Worm (Caenorhabditis elegans) whole organism, early embryonic: ENCODE measurements around the gene T24C2.5.

ENCODE experiments used
- B0310.2 ChIP-seq: sonication (generic microtip); optimal IDR thresholded peaks from 2 replicates; lab custom pipeline; 2016; ENCODE audit warnings: mild to moderate bottlenecking, missing genetic modification characterization, missing compliant biosample characterization
- F13C5.2 ChIP-seq: sonication (generic microtip); optimal IDR thresholded peaks from 2 replicates; lab custom pipeline; 2017; ENCODE audit warnings: mild to moderate bottlenecking, missing genetic modification characterization, inconsistent platforms, missing compliant biosample characterization
- aly-1 ChIP-seq: sonication (generic microtip); optimal IDR thresholded peaks from 2 replicates; lab custom pipeline; 2016; ENCODE audit warnings: missing genetic modification characterization, missing compliant biosample characterization
- ama-1 ChIP-seq: fragments of 150-350 bp; optimal IDR thresholded peaks from 2 replicates; lab custom pipeline; 2014
- ceh-13 ChIP-seq: fragments of 200-800 bp; sonication (Bioruptor generic); optimal IDR thresholded peaks from 2 replicates; lab custom pipeline; 2018; ENCODE audit warnings: mild to moderate bottlenecking, missing genetic modification characterization, missing compliant biosample characterization
- ceh-36 ChIP-seq: sonication (generic microtip); optimal IDR thresholded peaks from 2 replicates; lab custom pipeline; 2016; ENCODE audit warnings: missing genetic modification characterization, inconsistent platforms, missing compliant biosample characterization
- ets-7 ChIP-seq: sonication (generic microtip); optimal IDR thresholded peaks from 2 replicates; lab custom pipeline; 2016; ENCODE audit warnings: missing genotype, missing genetic modification characterization, missing compliant biosample characterization
- flt-1 ChIP-seq: fragments of 200-800 bp; sonication (Bioruptor generic); IDR thresholded peaks from 2 replicates; pipeline ENCODE4 v1.3.6; 2022; ENCODE audit warnings: missing genetic modification characterization, missing compliant biosample characterization
- hmbx-1 ChIP-seq: sonication (generic microtip); optimal IDR thresholded peaks from 2 replicates; lab custom pipeline; 2016; ENCODE audit warnings: mild to moderate bottlenecking, missing genetic modification characterization, missing compliant biosample characterization
- hmg-4 ChIP-seq: fragments of 200-800 bp; sonication (Bioruptor generic); optimal IDR thresholded peaks from 2 replicates; lab custom pipeline; 2018; ENCODE audit warnings: mild to moderate bottlenecking, missing genetic modification characterization, missing compliant biosample characterization
- hnd-1 ChIP-seq: sonication (generic microtip); optimal IDR thresholded peaks from 2 replicates; lab custom pipeline; 2016; ENCODE audit warnings: missing genetic modification characterization, missing compliant biosample characterization
- pes-1 ChIP-seq: fragments of 200-800 bp; sonication (Bioruptor generic); IDR thresholded peaks from 2 replicates; pipeline ENCODE4 v1.3.6; 2022; ENCODE audit warnings: missing genetic modification reagents, missing genetic modification characterization, missing compliant biosample characterization
- scrt-1 ChIP-seq: fragments of 200-800 bp; sonication (Bioruptor generic); IDR thresholded peaks from 2 replicates; pipeline ENCODE4 v1.3.6; 2022; ENCODE audit warnings: missing genetic modification characterization, missing compliant biosample characterization
- sea-1 ChIP-seq: fragments of 200-800 bp; sonication (Bioruptor generic); conservative IDR thresholded peaks from 2 replicates; pipeline ENCODE4 v1.3.6; 2022; ENCODE audit warnings: missing genetic modification characterization, missing compliant biosample characterization
- tbx-11 ChIP-seq: fragments of 200-800 bp; sonication (Bioruptor generic); IDR thresholded peaks from 2 replicates; pipeline ENCODE4 v1.3.6; 2022; ENCODE audit warnings: missing genetic modification characterization, missing compliant biosample characterization
- tbx-37 ChIP-seq: fragments of 200-800 bp; sonication (Bioruptor generic); conservative IDR thresholded peaks from 2 replicates; pipeline ENCODE4 v1.3.6; 2022; ENCODE audit warnings: missing genetic modification reagents, missing genetic modification characterization, missing compliant biosample characterization
- tra-4 ChIP-seq: sonication (generic microtip); optimal IDR thresholded peaks from 2 replicates; lab custom pipeline; 2017; ENCODE audit warnings: missing genetic modification characterization, missing compliant biosample characterization

The T24C2.5 gene

DNA sequence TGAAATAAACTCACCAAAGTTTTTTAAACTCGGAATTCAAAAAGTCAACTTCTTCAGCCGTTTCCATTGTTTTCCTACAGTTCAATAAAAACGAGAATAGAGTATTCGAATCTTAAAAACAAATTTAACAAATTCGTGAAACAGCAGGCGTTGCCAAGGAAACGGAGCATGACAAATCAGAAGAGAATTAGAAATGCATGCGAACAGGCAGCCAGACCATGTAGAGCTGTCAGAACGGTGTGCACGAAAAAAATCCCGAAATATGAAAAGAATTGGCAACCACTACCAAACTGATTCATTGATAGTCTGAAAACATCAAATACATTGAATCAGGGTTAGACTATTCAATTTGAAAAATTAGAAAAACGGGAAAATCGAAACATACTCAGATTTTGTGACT is 7.8 kb downstream of the T24C2.5 start, which contains the start of gene fbxa-81:
TSS of gene fbxa-81 (minus strand) at position 101 of the 400 bp plus-strand sequence.
- no peak for TF ChIP-seq scrt-1 (GFP tag; lab: Robert Waterston, UW)
- no peak for TF ChIP-seq hmg-4 (GFP tag; lab: Kevin White, UChicago)
- TF ChIP-seq ceh-13 = no peak
- no peak for TF ChIP-seq ceh-36 (tag; lab: Kevin White, UChicago)
- no peak for TF ChIP-seq F13C5.2
- no peak for TF ChIP-seq ets-7 (tag; lab: Kevin White, UChicago)
- TF ChIP-seq flt-1 = no peak

DNA sequence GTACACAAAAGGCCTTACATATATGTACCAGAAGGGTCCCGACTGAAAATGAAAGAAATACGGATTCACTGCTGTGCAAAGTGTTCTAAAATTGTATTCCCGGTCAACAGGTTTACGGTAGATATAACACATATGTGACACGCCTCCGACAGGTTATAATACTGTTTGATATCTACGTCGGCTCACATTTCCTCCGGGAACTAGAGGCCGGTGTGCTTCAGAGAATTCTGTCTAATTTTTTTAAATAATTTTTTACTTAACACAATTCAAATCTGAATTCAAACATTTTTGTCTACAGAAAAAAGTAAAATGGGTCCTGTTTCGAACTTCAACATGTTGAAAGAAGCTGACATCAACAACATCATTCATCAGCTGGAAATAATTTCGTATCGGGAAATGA is 9.0 kb downstream of the T24C2.5 start, which contains the start of gene T24C2.3:
TSS of gene T24C2.3 (plus strand) at position 301 of the 400 bp plus-strand sequence.
- TF ChIP-seq tbx-11 (no peak), flt-1 (no peak), ets-7 (tag; lab: Kevin White, UChicago) (no peak), ama-1 (lab: Kevin White, UChicago) (no peak), ceh-36 (tag; lab: Kevin White, UChicago) (no peak), scrt-1 (GFP tag; lab: Robert Waterston, UW) (no peak), ceh-13 (no peak), sea-1 (GFP tag; lab: Robert Waterston, UW) (no peak), aly-1 (no peak), hmg-4 (GFP tag; lab: Kevin White, UChicago) (no peak), B0310.2 (tag; lab: Kevin White, UChicago) (no peak), pes-1 (GFP tag; lab: Robert Waterston, UW) (no peak), hmbx-1 (tag; lab: Kevin White, UChicago) (no peak), hnd-1 (tag; lab: Kevin White, UChicago) (no peak), tbx-37 (GFP tag; lab: Robert Waterston, UW) (no peak), F13C5.2 (no peak), tra-4 (tag; lab: Kevin White, UChicago) (no peak)

DNA sequence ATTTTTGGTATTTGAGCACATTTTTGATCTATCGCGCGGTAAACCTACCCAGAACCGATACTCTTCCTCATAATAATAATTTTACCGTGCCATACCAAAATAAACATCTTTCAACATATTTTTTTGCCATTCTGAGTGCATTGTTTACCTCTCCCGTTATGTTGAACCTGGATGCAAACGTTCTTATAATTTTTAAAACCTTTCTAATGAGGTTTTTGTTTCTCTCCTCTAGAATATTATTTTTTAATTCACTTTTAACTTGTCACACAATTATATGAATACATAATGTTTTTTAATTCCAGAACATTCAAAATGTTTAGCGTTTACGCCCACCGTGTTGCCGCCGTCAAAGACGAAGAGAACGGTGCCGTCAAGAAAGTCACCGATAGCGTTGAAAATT is 11.3 kb downstream of the T24C2.5 start, which contains the start of gene enri-2:
TSS of gene enri-2 (plus strand) at position 301 of the 400 bp plus-strand sequence.
- TF ChIP-seq tbx-37 (GFP tag; lab: Robert Waterston, UW) (no peak), ama-1 (lab: Kevin White, UChicago) (no peak), flt-1 (no peak), ceh-36 (tag; lab: Kevin White, UChicago) (no peak), hmbx-1 (tag; lab: Kevin White, UChicago) (no peak), scrt-1 (GFP tag; lab: Robert Waterston, UW) (no peak), ets-7 (tag; lab: Kevin White, UChicago) (no peak), hmg-4 (GFP tag; lab: Kevin White, UChicago) (no peak), tra-4 (tag; lab: Kevin White, UChicago) (no peak), B0310.2 (tag; lab: Kevin White, UChicago) (no peak), aly-1 (no peak), hnd-1 (tag; lab: Kevin White, UChicago) (no peak), pes-1 (GFP tag; lab: Robert Waterston, UW) (no peak), tbx-11 (no peak), sea-1 (GFP tag; lab: Robert Waterston, UW) (no peak), F13C5.2 (no peak), ceh-13 (no peak)

DNA sequence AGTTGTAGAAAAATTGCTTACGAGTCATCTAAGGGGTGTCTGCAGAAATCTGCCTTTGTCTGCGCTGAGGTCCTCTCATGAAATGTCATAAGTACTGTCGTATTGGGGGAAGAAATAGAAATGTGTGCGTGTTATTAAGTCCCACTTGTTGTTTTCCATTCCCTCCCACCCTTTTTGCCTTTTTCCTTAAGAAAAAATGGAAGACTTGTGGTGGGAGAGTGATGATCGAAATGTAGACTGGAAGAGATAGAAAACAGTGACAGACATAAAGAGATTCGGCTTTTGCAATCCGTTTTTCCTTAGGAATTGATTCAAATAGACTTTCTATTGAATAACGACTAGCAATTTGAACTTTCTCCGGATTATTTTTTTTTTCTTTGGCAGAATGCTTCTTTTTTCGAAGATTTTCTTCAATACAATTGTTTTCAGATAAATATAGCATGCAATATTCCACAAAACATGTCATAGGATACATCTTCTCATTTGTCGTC is 15.5 kb downstream of the T24C2.5 start, which contains the start of gene ram-5:
TSS of gene ram-5 (plus strand) at position 441 of the 491 bp plus-strand sequence.
- TF ChIP-seq F13C5.2 = no peak

DNA sequence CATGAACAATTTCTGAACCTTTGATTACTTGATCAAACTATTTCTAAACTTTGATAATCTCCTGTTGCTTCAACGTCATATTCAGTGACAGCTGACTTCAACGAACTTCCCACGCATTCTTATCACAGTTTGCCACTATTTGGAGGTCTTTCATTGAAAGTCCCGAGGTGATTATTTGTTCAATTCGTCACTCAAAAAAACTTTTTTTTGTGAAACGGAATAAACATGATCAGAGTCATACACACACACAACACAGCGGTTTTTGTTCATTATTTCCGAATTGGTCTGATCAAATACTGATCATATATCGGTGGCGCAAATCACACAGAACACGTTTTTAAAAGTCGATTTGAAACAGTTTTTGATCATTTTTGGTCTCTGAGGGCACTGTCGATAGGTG is 22.2 kb downstream of the T24C2.5 start:
- TF ChIP-seq sea-1 (GFP tag; lab: Robert Waterston, UW) (no peak), tra-4 (tag; lab: Kevin White, UChicago) (no peak), ama-1 (lab: Kevin White, UChicago) (no peak), hmg-4 (GFP tag; lab: Kevin White, UChicago) (no peak), ceh-13 (no peak), hmbx-1 (tag; lab: Kevin White, UChicago) (no peak), tbx-37 (GFP tag; lab: Robert Waterston, UW) (no peak), scrt-1 (GFP tag; lab: Robert Waterston, UW) (no peak), hnd-1 (tag; lab: Kevin White, UChicago) (no peak), F13C5.2 (no peak), tbx-11 (no peak)

DNA sequence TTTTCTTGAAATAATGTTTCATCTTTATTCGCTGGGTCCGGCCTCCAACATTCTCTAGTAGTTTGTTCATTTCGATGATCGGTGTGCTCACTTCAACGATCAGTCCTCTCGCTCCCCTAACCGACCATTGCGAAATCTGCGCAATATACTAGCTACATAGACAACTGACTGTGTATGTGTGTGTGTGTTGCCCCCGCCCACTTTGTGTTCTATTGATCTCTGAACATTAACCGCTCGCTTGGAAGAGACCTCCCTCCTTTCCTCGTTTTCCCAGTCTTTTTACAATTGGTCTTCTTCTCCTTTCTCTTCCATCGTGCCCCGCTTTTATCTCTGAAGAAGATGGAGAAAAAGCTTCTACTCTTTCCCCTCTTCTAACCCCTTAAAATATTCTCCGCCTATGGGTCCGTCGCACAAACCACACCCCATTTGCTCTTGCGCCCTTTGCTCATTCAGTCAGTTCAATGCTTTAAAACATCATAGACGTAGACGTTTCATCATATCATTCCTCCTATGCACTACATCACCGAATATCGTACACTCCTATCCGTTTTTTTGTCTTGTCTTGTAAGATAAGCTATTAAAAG is 23.2 kb downstream of the T24C2.5 start:
- TF ChIP-seq ceh-13 = no peak
- no peak for TF ChIP-seq ama-1 (lab: Kevin White, UChicago)
- no peak for TF ChIP-seq pes-1 (GFP tag; lab: Robert Waterston, UW)
- no peak for TF ChIP-seq hmbx-1 (tag; lab: Kevin White, UChicago)
- no peak for TF ChIP-seq B0310.2 (tag; lab: Kevin White, UChicago)
- TF ChIP-seq scrt-1 (GFP tag; lab: Robert Waterston, UW) = no peak
- no peak for TF ChIP-seq hnd-1 (tag; lab: Kevin White, UChicago)
- no peak for TF ChIP-seq tbx-37 (GFP tag; lab: Robert Waterston, UW)
- TF ChIP-seq tbx-11 = no peak
- no peak for TF ChIP-seq hmg-4 (GFP tag; lab: Kevin White, UChicago)
- no peak for TF ChIP-seq flt-1
- no peak for TF ChIP-seq F13C5.2
- no peak for TF ChIP-seq ceh-36 (tag; lab: Kevin White, UChicago)
- TF ChIP-seq aly-1 = no peak
- no peak for TF ChIP-seq sea-1 (GFP tag; lab: Robert Waterston, UW)
- TF ChIP-seq tra-4 (tag; lab: Kevin White, UChicago) = no peak
- no peak for TF ChIP-seq ets-7 (tag; lab: Kevin White, UChicago)

DNA sequence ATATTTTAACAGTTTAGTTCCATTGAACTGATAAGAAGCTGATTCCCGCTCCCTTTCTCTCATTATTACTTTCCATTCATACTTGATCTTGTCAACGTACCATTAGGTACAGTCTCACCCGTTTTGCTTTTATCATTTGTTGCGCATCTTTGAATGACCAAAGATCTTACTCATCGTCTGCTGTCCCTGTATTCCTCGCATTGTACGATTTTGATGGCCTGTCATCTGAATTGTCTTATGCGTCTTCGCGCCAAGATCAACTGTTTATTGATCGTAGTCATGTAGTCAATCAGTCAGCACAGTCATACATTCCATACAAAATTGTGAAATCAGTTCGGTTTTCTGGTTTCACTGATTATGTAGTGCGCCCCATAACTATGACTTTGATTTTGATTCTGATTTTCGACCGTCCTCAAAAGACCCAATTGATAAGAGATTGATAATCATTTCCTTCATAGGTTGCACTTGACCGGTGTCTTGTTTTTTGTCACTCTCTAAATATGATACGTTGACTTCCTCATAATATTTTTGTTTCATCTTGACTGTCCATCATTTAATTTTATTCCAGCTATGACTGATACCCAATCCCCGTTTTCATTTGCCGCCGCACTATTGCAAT is 23.8 kb downstream of the T24C2.5 start, which contains the start of gene nhr-3:
TSS of gene nhr-3 (plus strand) at position 569 of the 619 bp plus-strand sequence.
- TF ChIP-seq tbx-37 (GFP tag; lab: Robert Waterston, UW) = no peak
- TF ChIP-seq ets-7 (tag; lab: Kevin White, UChicago) = no peak
- TF ChIP-seq scrt-1 (GFP tag; lab: Robert Waterston, UW) = no peak
- TF ChIP-seq flt-1 = no peak
- no peak for TF ChIP-seq hmbx-1 (tag; lab: Kevin White, UChicago)
